Fruit fly (Drosophila melanogaster) whole organism, prepupa: ENCODE data around the gene Rab9.
A peak's percentile ranks its signal among the peaks of the same experiment; 100 is the strongest.

ENCODE experiments used
- Blimp-1 ChIP-seq: fragments of 200-800 bp; sonication (Bioruptor generic); optimal IDR thresholded peaks from 3 replicates; lab custom pipeline; 2017; ENCODE audit warnings: missing biosample characterization, missing genetic modification characterization, mild to moderate bottlenecking, moderate library complexity, missing genetic modification reagents
- CG11294 ChIP-seq: fragments of 200-800 bp; sonication (Bioruptor generic); IDR thresholded peaks from 2 replicates; pipeline ENCODE4 v1.3.6; 2022; ENCODE audit warnings: missing biosample characterization, missing genetic modification characterization
- CG11762 ChIP-seq: fragments of 200-800 bp; sonication (Bioruptor generic); optimal IDR thresholded peaks from 3 replicates; lab custom pipeline; 2016; ENCODE audit warnings: missing biosample characterization, missing genetic modification characterization; ENCODE audit not compliant: insufficient read depth
- CG11902 ChIP-seq: fragments of 200-800 bp; sonication (Bioruptor generic); optimal IDR thresholded peaks from 3 replicates; lab custom pipeline; 2016; ENCODE audit warnings: missing biosample characterization, missing genetic modification characterization
- CG15336 ChIP-seq: fragments of 200-800 bp; sonication (Bioruptor generic); IDR thresholded peaks from 2 replicates; pipeline ENCODE4 v1.3.6; 2022; ENCODE audit warnings: missing biosample characterization, missing genetic modification characterization
- CG16779 ChIP-seq: fragments of 200-800 bp; sonication (Bioruptor generic); optimal IDR thresholded peaks from 3 replicates; lab custom pipeline; 2017; ENCODE audit warnings: missing biosample characterization, mild to moderate bottlenecking, missing genetic modification characterization
- CG31627 ChIP-seq: fragments of 200-800 bp; sonication (Bioruptor generic); optimal IDR thresholded peaks from 3 replicates; lab custom pipeline; 2016; ENCODE audit warnings: missing biosample characterization, missing genetic modification characterization
- CG32006 ChIP-seq: fragments of 200-800 bp; sonication (Bioruptor generic); optimal IDR thresholded peaks from 3 replicates; lab custom pipeline; 2017; ENCODE audit warnings: missing biosample characterization, mild to moderate bottlenecking, missing genetic modification characterization
- CG34406 ChIP-seq: fragments of 200-800 bp; sonication (Bioruptor generic); optimal IDR thresholded peaks from 3 replicates; lab custom pipeline; 2016; ENCODE audit warnings: missing biosample characterization, missing genetic modification characterization
- CG4318 ChIP-seq: fragments of 200-800 bp; sonication (Bioruptor generic); optimal IDR thresholded peaks from 3 replicates; lab custom pipeline; 2017; ENCODE audit warnings: missing biosample characterization, mild to moderate bottlenecking, missing genetic modification characterization
- CG6163 ChIP-seq: fragments of 200-800 bp; sonication (Bioruptor generic); IDR thresholded peaks from 3 replicates; pipeline ENCODE4 v1.3.6; 2022; ENCODE audit warnings: missing biosample characterization, missing genetic modification characterization
- CG6792 ChIP-seq: fragments of 200-800 bp; sonication (Bioruptor generic); optimal IDR thresholded peaks from 3 replicates; lab custom pipeline; 2016; ENCODE audit warnings: missing biosample characterization, missing genetic modification characterization
- CG6808 ChIP-seq: fragments of 200-800 bp; sonication (Bioruptor generic); optimal IDR thresholded peaks from 3 replicates; lab custom pipeline; 2017; ENCODE audit warnings: missing biosample characterization, missing genetic modification characterization, mild to moderate bottlenecking, moderate library complexity, missing genetic modification reagents
- CG8119 ChIP-seq: fragments of 200-800 bp; sonication (Bioruptor generic); IDR thresholded peaks from 3 replicates; pipeline ENCODE4 v1.3.6; 2022; ENCODE audit warnings: missing biosample characterization, missing genetic modification characterization
- CG8632 ChIP-seq: fragments of 200-800 bp; sonication (Bioruptor generic); optimal IDR thresholded peaks from 3 replicates; lab custom pipeline; 2016; ENCODE audit warnings: missing biosample characterization, missing genetic modification characterization
- Eip93F ChIP-seq: fragments of 200-800 bp; sonication (Bioruptor generic); optimal IDR thresholded peaks from 2 replicates; lab custom pipeline; 2016; ENCODE audit warnings: missing biosample characterization, mild to moderate bottlenecking, missing genetic modification characterization
- Ets21C ChIP-seq: fragments of 200-800 bp; sonication (Bioruptor generic); optimal IDR thresholded peaks from 3 replicates; lab custom pipeline; 2016; ENCODE audit warnings: missing biosample characterization, missing genetic modification characterization
- Gug ChIP-seq: fragments of 200-800 bp; sonication (Bioruptor generic); IDR thresholded peaks from 2 replicates; pipeline ENCODE4 v1.3.6; 2022; ENCODE audit warnings: missing biosample characterization, missing genetic modification characterization
- Hr38 ChIP-seq: sonication (Bioruptor generic); optimal IDR thresholded peaks from 2 replicates; lab custom pipeline; 2016; ENCODE audit warnings: missing biosample characterization, missing genetic modification characterization
- Hr39 ChIP-seq: fragments of 200-800 bp; sonication (Bioruptor generic); optimal IDR thresholded peaks from 2 replicates; lab custom pipeline; 2016; ENCODE audit warnings: missing biosample characterization, missing genetic modification characterization
- Hr4 ChIP-seq: fragments of 200-800 bp; sonication (Bioruptor generic); optimal IDR thresholded peaks from 3 replicates; lab custom pipeline; 2016; ENCODE audit warnings: missing biosample characterization, missing genetic modification characterization
- OdsH ChIP-seq: fragments of 200-800 bp; sonication (Bioruptor generic); optimal IDR thresholded peaks from 3 replicates; lab custom pipeline; 2016; ENCODE audit warnings: missing biosample characterization, missing genetic modification characterization
- Sox15 ChIP-seq: fragments of 200-800 bp; sonication (Bioruptor generic); optimal IDR thresholded peaks from 3 replicates; lab custom pipeline; 2016; ENCODE audit warnings: missing biosample characterization, missing genetic modification characterization
- achi ChIP-seq: fragments of 200-800 bp; sonication (Bioruptor generic); optimal IDR thresholded peaks from 3 replicates; lab custom pipeline; 2016; ENCODE audit warnings: missing biosample characterization, missing genetic modification characterization
- cyc ChIP-seq: fragments of 200-800 bp; sonication (Bioruptor generic); optimal IDR thresholded peaks from 3 replicates; lab custom pipeline; 2016; ENCODE audit warnings: missing biosample characterization, missing genetic modification characterization
- dac ChIP-seq: fragments of 200-800 bp; sonication (Bioruptor generic); optimal IDR thresholded peaks from 2 replicates; lab custom pipeline; 2017; ENCODE audit warnings: missing biosample characterization, mild to moderate bottlenecking, missing genetic modification characterization
- dsx ChIP-seq: fragments of 200-800 bp; optimal IDR thresholded peaks from 3 replicates; lab custom pipeline; 2019; ENCODE audit warnings: missing biosample characterization, mild to moderate bottlenecking, missing genetic modification characterization, moderate library complexity; ENCODE audit not compliant: poor library complexity, severe bottlenecking
- eg ChIP-seq: fragments of 200-800 bp; sonication (Bioruptor generic); IDR thresholded peaks from 3 replicates; pipeline ENCODE4 v1.3.6; 2022; ENCODE audit warnings: missing biosample characterization, missing genetic modification characterization
- fd59A ChIP-seq: fragments of 200-800 bp; sonication (Bioruptor generic); optimal IDR thresholded peaks from 2 replicates; lab custom pipeline; 2017; ENCODE audit warnings: missing biosample characterization, mild to moderate bottlenecking, missing genetic modification characterization, missing genetic modification reagents
- fd85E ChIP-seq: fragments of 200-800 bp; sonication (Bioruptor generic); optimal IDR thresholded peaks from 3 replicates; lab custom pipeline; 2016; ENCODE audit warnings: missing biosample characterization, missing genetic modification characterization
- net ChIP-seq: fragments of 200-800 bp; sonication (Bioruptor generic); optimal IDR thresholded peaks from 3 replicates; lab custom pipeline; 2016; ENCODE audit warnings: missing biosample characterization, missing genetic modification characterization
- pdm3 ChIP-seq: fragments of 200-800 bp; sonication (Bioruptor generic); optimal IDR thresholded peaks from 3 replicates; lab custom pipeline; 2016; ENCODE audit warnings: missing biosample characterization, missing genetic modification characterization
- salr ChIP-seq, 2 experiments: fragments of 200-800 bp; sonication (Bioruptor generic); optimal IDR thresholded peaks; 3 replicates each; lab custom pipeline; 2016 to 2018; ENCODE audit warnings: missing biosample characterization in 2 of 2, missing genetic modification characterization in 2 of 2, mild to moderate bottlenecking in 1 of 2
- spab ChIP-seq: fragments of 200-800 bp; sonication (Bioruptor generic); optimal IDR thresholded peaks from 2 replicates; lab custom pipeline; 2017; ENCODE audit warnings: missing biosample characterization, mild to moderate bottlenecking, missing genetic modification characterization, missing genetic modification reagents
- ss ChIP-seq, 2 experiments: fragments of 200-800 bp; sonication (Bioruptor generic); optimal IDR thresholded peaks; 2 replicates in 1 of 2; 3 replicates in 1 of 2; lab custom pipeline; 2017 to 2018; ENCODE audit warnings: mild to moderate bottlenecking in 2 of 2, missing biosample characterization in 2 of 2, missing genetic modification characterization in 2 of 2, moderate library complexity in 1 of 2
- topi ChIP-seq: fragments of 200-800 bp; sonication (Bioruptor generic); optimal IDR thresholded peaks from 3 replicates; lab custom pipeline; 2016; ENCODE audit warnings: missing biosample characterization, missing genetic modification characterization
- vri ChIP-seq: fragments of 200-800 bp; sonication (Bioruptor generic); optimal IDR thresholded peaks from 3 replicates; lab custom pipeline; 2016; ENCODE audit warnings: missing biosample characterization, mild to moderate bottlenecking, missing genetic modification characterization

Rab9 gene

dm6 chr2L:19398317-19399234, 33.8 kb upstream of the Rab9 start, which contains the start of gene CG17544 (continued):
- TF ChIP-seq spab (GFP tag; lab: Kevin White, UChicago) = peak; percentile 77
- peak; percentile 50 for TF ChIP-seq vri (GFP tag; lab: Kevin White, UChicago)
- TF ChIP-seq Hr39 (GFP tag; lab: Kevin White, UChicago) = peak; percentile 52
- TF ChIP-seq CG15336 (GFP tag; lab: Robert Waterston, UW) = no peak; the same call in none of the 2 replicates
- TF ChIP-seq Sox15 (GFP tag; lab: Kevin White, UChicago) = peak; percentile 66
- peak; percentile 84 for TF ChIP-seq achi (GFP tag; lab: Kevin White, UChicago)
- TF ChIP-seq CG11762 = peak; percentile 64
- TF ChIP-seq dac = peak; percentile 2
- TF ChIP-seq Hr38 = no peak
- peak; percentile 63 for TF ChIP-seq CG6163 (GFP tag; lab: Robert Waterston, UW)
- peak; percentile 79 for TF ChIP-seq CG16779
- peak; percentile 0 for TF ChIP-seq Eip93F (GFP tag; lab: Kevin White, UChicago)
- TF ChIP-seq eg = peak; percentile 59
- TF ChIP-seq CG11294 (GFP tag; lab: Robert Waterston, UW) = peak; percentile 49; the same call in 1 of the 2 replicates
- peak; percentile 56 for TF ChIP-seq CG31627 (GFP tag; lab: Kevin White, UChicago)
- TF ChIP-seq cyc (GFP tag; lab: Kevin White, UChicago) = peak; percentile 25
- TF ChIP-seq CG4318 (GFP tag; lab: Kevin White, UChicago) = peak; percentile 66
- peak; percentile 54 for TF ChIP-seq pdm3 (GFP tag; lab: Kevin White, UChicago)
- TF ChIP-seq fd85E = peak; percentile 5
- peak; percentile 28 for TF ChIP-seq fd59A (GFP tag; lab: Kevin White, UChicago)
- TF ChIP-seq CG8119 (GFP tag; lab: Robert Waterston, UW) = peak; percentile 64; the same call in 2 of the 3 replicates
- peak; percentile 61 for TF ChIP-seq Ets21C (GFP tag; lab: Kevin White, UChicago)
- TF ChIP-seq dsx (GFP tag; lab: Kevin White, UChicago) = peak; percentile 32
- TF ChIP-seq Blimp-1 = peak; percentile 77
- TF ChIP-seq Hr4 (GFP tag; lab: Kevin White, UChicago) = peak; percentile 42
- TF ChIP-seq CG8632 (GFP tag; lab: Kevin White, UChicago) = peak; percentile 83
- peak; percentile 90 for TF ChIP-seq CG32006 (GFP tag; lab: Kevin White, UChicago)
- TF ChIP-seq CG6808 (GFP tag; lab: Kevin White, UChicago) = peak; percentile 79
- peak; percentile 54 for TF ChIP-seq net (GFP tag; lab: Kevin White, UChicago)
- peak; percentile 22 for TF ChIP-seq topi (GFP tag; lab: Kevin White, UChicago)
- peak; percentile 33 to 81 for TF ChIP-seq salr (GFP tag; optimal IDR thresholded peaks at IDR 0.05; lab: Kevin White, UChicago)
- TF ChIP-seq CG34406 (GFP tag; lab: Kevin White, UChicago) = peak; percentile 81
- TF ChIP-seq CG6792 (GFP tag; lab: Kevin White, UChicago) = peak; percentile 67

- TF ChIP-seq Gug (GFP tag; lab: Robert Waterston, UW) = no peak
- TF ChIP-seq OdsH = no peak
- TF ChIP-seq CG16779 = no peak
- TF ChIP-seq ss (GFP tag; optimal IDR thresholded peaks at IDR 0.05; lab: Kevin White, UChicago) = no peak
- TF ChIP-seq CG11902 (GFP tag; lab: Kevin White, UChicago) = no peak
- no peak for TF ChIP-seq cyc (GFP tag; lab: Kevin White, UChicago)
Observed at dm6 chr2L:19401914-19402313, 30.5 kb upstream of the Rab9 start.
